Fruit fly (Drosophila melanogaster): ENCODE data around the gene CG15412.

- TF ChIP-seq CG6808 (GFP tag; optimal IDR thresholded peaks at IDR 0.05) (no peak), dsx (GFP tag; optimal IDR thresholded peaks at IDR 0.05; ENCODE audit: poor library complexity, severe bottlenecking) (no peak), CG6276 (GFP tag; optimal IDR thresholded peaks at IDR 0.05) (no peak), achi (GFP tag; optimal IDR thresholded peaks at IDR 0.05) (no peak), CG15336 (GFP tag; IDR thresholded peaks at IDR 0.05) (no peak)
Observed at dm6 chr2L:3387643-3388042, 12.1 kb upstream of the CG15412 start, which contains the start of gene Sfp23F.
